Worm (Caenorhabditis elegans): ENCODE measurements around the gene swsn-3.
A peak's percentile ranks its signal among the peaks of the same experiment; 100 is the strongest.

The swsn-3 gene

DNA sequence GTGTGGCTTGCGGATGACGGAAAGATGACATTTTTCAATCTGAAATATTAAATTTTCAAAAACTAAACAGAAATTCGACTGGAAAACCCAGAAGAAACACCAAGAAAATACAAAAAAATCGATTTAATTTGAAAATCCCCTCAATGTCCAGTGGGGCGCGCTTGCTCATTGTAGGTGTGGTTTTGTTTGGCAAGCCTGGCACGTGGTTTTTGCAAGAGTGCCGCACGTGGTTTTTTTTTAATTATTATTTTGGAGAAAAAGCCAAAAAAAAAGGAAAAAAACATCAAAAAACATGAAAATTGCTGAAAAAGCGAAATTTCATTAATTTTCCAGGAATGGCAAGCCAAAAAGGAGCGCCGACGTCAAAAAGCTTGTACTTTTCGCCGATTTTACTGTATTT lies at the start of gene swsn-3:
Gene swsn-3 (minus strand): TSS at position 45 of the 400 bp plus-strand sequence.
- peak; percentile 60 for TF ChIP-seq egl-27 (tag; optimal IDR thresholded peaks at IDR 0.05)
- TF ChIP-seq nhr-21 (tag; optimal IDR thresholded peaks at IDR 0.05): peak; percentile 56
- no peak for TF ChIP-seq nhr-23 (tag; optimal IDR thresholded peaks at IDR 0.05)
- TF ChIP-seq sem-4 (tag; optimal IDR thresholded peaks at IDR 0.05): peak; percentile 77
- TF ChIP-seq ztf-11 (tag; optimal IDR thresholded peaks at IDR 0.05): peak; percentile 30
- peak; percentile 39 for TF ChIP-seq blmp-1 (tag; optimal IDR thresholded peaks at IDR 0.05; ENCODE audit: insufficient read depth)
- peak; percentile 25 for TF ChIP-seq ceh-82 (tag; optimal IDR thresholded peaks at IDR 0.05)
- peak; percentile 91 for TF ChIP-seq C34F6.9 (tag; optimal IDR thresholded peaks at IDR 0.05)
- TF ChIP-seq nhr-10 (tag; optimal IDR thresholded peaks at IDR 0.05): peak; percentile 63
- TF ChIP-seq lin-11 (tag; optimal IDR thresholded peaks at IDR 0.05): peak; percentile 94
- no peak for TF ChIP-seq unc-39 (tag; optimal IDR thresholded peaks at IDR 0.05)
- TF ChIP-seq nhr-237 (tag; optimal IDR thresholded peaks at IDR 0.05): peak; percentile 43
- peak; percentile 48 for TF ChIP-seq R02D3.7 (tag; optimal IDR thresholded peaks at IDR 0.05)
- no peak for TF ChIP-seq unc-62 (GFP tag; optimal IDR thresholded peaks at IDR 0.05)
- TF ChIP-seq gmeb-1 (tag; optimal IDR thresholded peaks at IDR 0.05): peak; percentile 89
- TF ChIP-seq nhr-129 (tag; optimal IDR thresholded peaks at IDR 0.05): peak; percentile 74
- TF ChIP-seq ZK546.5 (tag; optimal IDR thresholded peaks at IDR 0.05): peak; percentile 52
- peak; percentile 92 for TF ChIP-seq lin-13 (GFP tag; optimal IDR thresholded peaks at IDR 0.05)
- peak; percentile 32 for TF ChIP-seq nhr-77 (tag; optimal IDR thresholded peaks at IDR 0.05)
- peak; percentile 58 for TF ChIP-seq nhr-6 (tag; optimal IDR thresholded peaks at IDR 0.05)
- no peak for TF ChIP-seq peb-1 (tag; optimal IDR thresholded peaks at IDR 0.05)
- TF ChIP-seq ztf-1 (GFP tag; conservative IDR thresholded peaks at IDR 0.05): no peak
- TF ChIP-seq nhr-25 (tag; optimal IDR thresholded peaks at IDR 0.05): peak; percentile 89
- peak; percentile 83 for TF ChIP-seq sma-3 (GFP tag; optimal IDR thresholded peaks at IDR 0.05)
- no peak for TF ChIP-seq alr-1 (tag; optimal IDR thresholded peaks at IDR 0.05)
- no peak for TF ChIP-seq elt-3 (tag; optimal IDR thresholded peaks at IDR 0.05)
- no peak for TF ChIP-seq mbf-1 (tag; optimal IDR thresholded peaks at IDR 0.05)
- no peak for TF ChIP-seq nhr-12 (tag; optimal IDR thresholded peaks at IDR 0.05)
- no peak for TF ChIP-seq nhr-11 (tag; optimal IDR thresholded peaks at IDR 0.05)
- peak; percentile 85 to 94 for TF ChIP-seq lsy-2 (tag; optimal IDR thresholded peaks at IDR 0.05)
- peak; percentile 25 for TF ChIP-seq zag-1 (tag; optimal IDR thresholded peaks at IDR 0.05)
- no peak for TF ChIP-seq dmd-4 (tag; optimal IDR thresholded peaks at IDR 0.05)
- peak; percentile 14 for TF ChIP-seq ztf-4 (tag; optimal IDR thresholded peaks at IDR 0.05)
- TF ChIP-seq fos-1 (tag; optimal IDR thresholded peaks at IDR 0.05): peak; percentile 67
- peak; percentile 91 for TF ChIP-seq mab-5 (tag; optimal IDR thresholded peaks at IDR 0.05)
- TF ChIP-seq unc-55 (GFP tag; optimal IDR thresholded peaks at IDR 0.05): peak; percentile 96
- TF ChIP-seq F13H6.1 (tag; optimal IDR thresholded peaks at IDR 0.05): peak; percentile 89
- TF ChIP-seq sma-9 (GFP tag; optimal IDR thresholded peaks at IDR 0.05): peak; percentile 86
- no peak for TF ChIP-seq sma-9 (tag; optimal IDR thresholded peaks at IDR 0.05)
- no peak for TF ChIP-seq elt-1 (tag; optimal IDR thresholded peaks at IDR 0.05)
- no peak for TF ChIP-seq lin-39 (tag; optimal IDR thresholded peaks at IDR 0.05)
- peak; percentile 55 to 71 for TF ChIP-seq mdl-1 (tag; optimal IDR thresholded peaks at IDR 0.05)
- peak; percentile 55 for TF ChIP-seq skn-1 (tag; optimal IDR thresholded peaks at IDR 0.05)
- peak; percentile 56 for TF ChIP-seq Y55F3AM.14 (GFP tag; optimal IDR thresholded peaks at IDR 0.05)
- peak; percentile 53 for TF ChIP-seq ceh-16 (tag; optimal IDR thresholded peaks at IDR 0.05)
- TF ChIP-seq aly-2 (tag; optimal IDR thresholded peaks at IDR 0.05): no peak
- TF ChIP-seq snpc-4 (tag; optimal IDR thresholded peaks at IDR 0.05): peak; percentile 70
- peak; percentile 27 for TF ChIP-seq ama-1 (optimal IDR thresholded peaks at IDR 0.05)
- peak; percentile 91 for TF ChIP-seq crh-2 (tag; optimal IDR thresholded peaks at IDR 0.05)
